Worm (Caenorhabditis elegans) whole organism, L3 larva: ENCODE results near the gene T05A8.11.
"Not testable (repeated sequence)": the region's sequence is repeated elsewhere in the genome, so short reads cannot be mapped to it uniquely, and the experiment has no call there.

Experiments
- ZK546.5 ChIP-seq: sonication (generic microtip); optimal IDR thresholded peaks from 2 replicates; lab custom pipeline; 2017; ENCODE audit warnings: missing biosample characterization, missing genetic modification characterization
- ama-1 ChIP-seq: fragments of 150-350 bp; optimal IDR thresholded peaks from 2 replicates; lab custom pipeline; 2018
- ceh-82 ChIP-seq: fragments of 150-350 bp; optimal IDR thresholded peaks from 2 replicates; lab custom pipeline; 2014; ENCODE audit warnings: missing biosample characterization, missing genetic modification characterization
- ceh-9 ChIP-seq: sonication (generic microtip); optimal IDR thresholded peaks from 2 replicates; lab custom pipeline; 2018; ENCODE audit warnings: missing biosample characterization, missing genetic modification characterization
- daf-12 ChIP-seq: fragments of 150-350 bp; optimal IDR thresholded peaks from 2 replicates; lab custom pipeline; 2014; ENCODE audit warnings: missing biosample characterization, missing genetic modification reagents, missing genetic modification characterization
- egl-27 ChIP-seq: sonication (generic microtip); optimal IDR thresholded peaks from 4 replicates; lab custom pipeline; 2017; ENCODE audit warnings: missing biosample characterization, missing genetic modification reagents, missing genetic modification characterization
- egl-5 ChIP-seq: fragments of 150-350 bp; optimal IDR thresholded peaks from 2 replicates; lab custom pipeline; 2017; ENCODE audit warnings: missing biosample characterization, missing genetic modification reagents, missing genetic modification characterization, inconsistent platforms
- elt-2 ChIP-seq: sonication (generic microtip); optimal IDR thresholded peaks from 2 replicates; lab custom pipeline; 2016; ENCODE audit warnings: missing genetic modification reagents, mild to moderate bottlenecking, missing genetic modification characterization, missing compliant biosample characterization
- elt-3 ChIP-seq, 3 experiments: fragments of 150-350 bp in 1 of 3; sonication (generic microtip) in 2 of 3; optimal IDR thresholded peaks; 2 replicates in 2 of 3; 4 replicates in 1 of 3; lab custom pipeline; 2014 to 2017; ENCODE audit warnings: missing biosample characterization in 3 of 3, missing genetic modification characterization in 3 of 3
- eor-1 ChIP-seq, 2 experiments: fragments of 150-350 bp; optimal IDR thresholded peaks; 2 replicates each; lab custom pipeline; 2014 to 2018; ENCODE audit warnings: missing biosample characterization in 2 of 2, missing genetic modification characterization in 2 of 2
- fkh-10 ChIP-seq: sonication (generic microtip); optimal IDR thresholded peaks from 2 replicates; lab custom pipeline; 2017; ENCODE audit warnings: missing biosample characterization, missing genetic modification reagents, missing genetic modification characterization
- fkh-2 ChIP-seq: fragments of 150-350 bp; optimal IDR thresholded peaks from 2 replicates; lab custom pipeline; 2014; ENCODE audit warnings: missing biosample characterization, missing genetic modification reagents, missing genetic modification characterization
- fos-1 ChIP-seq: fragments of 150-350 bp; optimal IDR thresholded peaks from 2 replicates; lab custom pipeline; 2014; ENCODE audit warnings: missing biosample characterization, missing genetic modification characterization
- hmg-11 ChIP-seq: sonication (generic microtip); optimal IDR thresholded peaks from 2 replicates; lab custom pipeline; 2016; ENCODE audit warnings: missing genetic modification characterization, missing compliant biosample characterization
- lsy-12 ChIP-seq: sonication (generic microtip); optimal IDR thresholded peaks from 2 replicates; lab custom pipeline; 2016; ENCODE audit warnings: mild to moderate bottlenecking, missing genetic modification characterization, missing compliant biosample characterization
- mdl-1 ChIP-seq: fragments of 150-350 bp; optimal IDR thresholded peaks from 2 replicates; lab custom pipeline; 2014; ENCODE audit warnings: missing biosample characterization, missing genetic modification characterization
- nfya-1 ChIP-seq: sonication (generic microtip); optimal IDR thresholded peaks from 2 replicates; lab custom pipeline; 2017; ENCODE audit warnings: missing genetic modification characterization, mild to moderate bottlenecking, missing compliant biosample characterization, antibody characterized with exemption, moderate library complexity; ENCODE audit not compliant: insufficient read depth
- nhr-11 ChIP-seq: fragments of 150-350 bp; optimal IDR thresholded peaks from 2 replicates; lab custom pipeline; 2014; ENCODE audit warnings: missing biosample characterization, missing genetic modification characterization
- nhr-237 ChIP-seq: fragments of 150-350 bp; optimal IDR thresholded peaks from 2 replicates; lab custom pipeline; 2014; ENCODE audit warnings: missing biosample characterization, missing genetic modification characterization
- nhr-25 ChIP-seq: sonication (generic microtip); optimal IDR thresholded peaks from 2 replicates; lab custom pipeline; 2017; ENCODE audit warnings: missing biosample characterization, missing genetic modification characterization
- nhr-76 ChIP-seq: fragments of 150-350 bp; sonication (generic microtip); optimal IDR thresholded peaks from 5 replicates; lab custom pipeline; 2014; ENCODE audit warnings: missing biosample characterization, missing genetic modification characterization
- nhr-77 ChIP-seq: fragments of 150-350 bp; optimal IDR thresholded peaks from 2 replicates; lab custom pipeline; 2014; ENCODE audit warnings: missing biosample characterization, missing genetic modification characterization
- pqm-1 ChIP-seq: fragments of 150-350 bp; optimal IDR thresholded peaks from 2 replicates; lab custom pipeline; 2017; ENCODE audit warnings: missing biosample characterization, missing genetic modification characterization, inconsistent platforms
- sea-2 ChIP-seq: fragments of 150-350 bp; sonication (generic microtip); optimal IDR thresholded peaks from 4 replicates; lab custom pipeline; 2014; ENCODE audit warnings: missing biosample characterization, missing genetic modification reagents, missing genetic modification characterization
- skn-1 ChIP-seq: fragments of 150-350 bp; optimal IDR thresholded peaks from 2 replicates; lab custom pipeline; 2014; ENCODE audit warnings: missing biosample characterization, missing genetic modification characterization
- tbx-2 ChIP-seq: sonication (generic microtip); optimal IDR thresholded peaks from 2 replicates; lab custom pipeline; 2016; ENCODE audit warnings: mild to moderate bottlenecking, missing genetic modification characterization, missing compliant biosample characterization
- unc-39 ChIP-seq: sonication (generic microtip); optimal IDR thresholded peaks from 4 replicates; lab custom pipeline; 2017; ENCODE audit warnings: missing biosample characterization, missing genetic modification characterization
- unc-62 ChIP-seq: fragments of 150-350 bp; sonication (generic microtip); optimal IDR thresholded peaks from 4 replicates; lab custom pipeline; 2014; ENCODE audit warnings: missing biosample characterization, missing genetic modification reagents, missing genetic modification characterization
- zag-1 ChIP-seq: fragments of 150-350 bp; optimal IDR thresholded peaks from 2 replicates; lab custom pipeline; 2014; ENCODE audit warnings: missing biosample characterization, missing genetic modification characterization
- ztf-11 ChIP-seq: fragments of 150-350 bp; optimal IDR thresholded peaks from 2 replicates; lab custom pipeline; 2014; ENCODE audit warnings: missing biosample characterization, missing genetic modification characterization
- ztf-4 ChIP-seq: fragments of 150-350 bp; optimal IDR thresholded peaks from 2 replicates; lab custom pipeline; 2014; ENCODE audit warnings: missing biosample characterization, missing genetic modification characterization

T05A8.11 gene

ce11 chrII:2702757-2703156 lies 22.7 kb downstream of the T05A8.11 start, which contains the start of gene sri-60:
Gene sri-60, minus strand, starts transcription at chrII:2702857.
- no peak for TF ChIP-seq nhr-237 (tag; lab: Kevin White, UChicago)
- TF ChIP-seq fkh-2: no peak
- no peak for TF ChIP-seq daf-12
- TF ChIP-seq ztf-11 (tag; lab: Kevin White, UChicago): no peak
- TF ChIP-seq ZK546.5 (tag; lab: Kevin White, UChicago): no peak
- TF ChIP-seq zag-1 (tag; lab: Kevin White, UChicago): no peak
- no peak for TF ChIP-seq hmg-11 (tag; lab: Kevin White, UChicago)
- no peak for TF ChIP-seq elt-3 (tag; optimal IDR thresholded peaks at IDR 0.05; lab: Kevin White, UChicago)
- no peak for TF ChIP-seq nfya-1 (tag; lab: Kevin White, UChicago)
- TF ChIP-seq tbx-2 (tag; lab: Kevin White, UChicago): no peak
- no peak for TF ChIP-seq nhr-77
- no peak for TF ChIP-seq ceh-82 (tag; lab: Kevin White, UChicago)
- TF ChIP-seq nhr-11 (tag; lab: Kevin White, UChicago): no peak
- TF ChIP-seq pqm-1 (tag; lab: Kevin White, UChicago): no peak
- no peak for TF ChIP-seq nhr-25 (tag; lab: Kevin White, UChicago)
- TF ChIP-seq ceh-9: no peak
- TF ChIP-seq lsy-12 (tag; lab: Kevin White, UChicago): no peak
- no peak for TF ChIP-seq nhr-76
- no peak for TF ChIP-seq fos-1 (tag; lab: Kevin White, UChicago)
- TF ChIP-seq egl-5 (tag; lab: Kevin White, UChicago): no peak

ce11 chrII:2700229-2700628 lies 25.2 kb downstream of the T05A8.11 start, which contains the start of gene sri-61:
Gene sri-61, minus strand, starts transcription at chrII:2700329.
- TF ChIP-seq ztf-4 (tag; lab: Kevin White, UChicago): no peak
- no peak for TF ChIP-seq fkh-10 (GFP tag; lab: Kevin White, UChicago)
- TF ChIP-seq, all 47 proteins: peak for 0

- TF ChIP-seq fkh-2 (no peak), ZK546.5 (tag; lab: Kevin White, UChicago) (no peak), lsy-12 (tag; lab: Kevin White, UChicago) (no peak)
These were observed 27.1 kb downstream of the T05A8.11 start, which contains the start of gene sri-62 for ce11 chrII:2698378-2698777. Gene sri-62, minus strand, starts transcription at chrII:2698478.

- peak; percentile 56 for TF ChIP-seq fkh-10 (GFP tag; lab: Kevin White, UChicago)
- TF ChIP-seq eor-1 (tag; optimal IDR thresholded peaks at IDR 0.05; lab: Kevin White, UChicago): no peak
These were observed 30.4 kb downstream of the T05A8.11 start for ce11 chrII:2695079-2695478.

ce11 chrII:2692476-2692875 lies 33.0 kb downstream of the T05A8.11 start, which contains the start of gene set-11:
Gene set-11, minus strand, starts transcription at chrII:2692576.
- no peak for TF ChIP-seq ama-1 (lab: Kevin White, UChicago)
- no peak for TF ChIP-seq ceh-82 (tag; lab: Kevin White, UChicago)
- TF ChIP-seq sea-2 (GFP tag; lab: Kevin White, UChicago): no peak
- TF ChIP-seq elt-2 (tag; lab: Kevin White, UChicago): no peak

ce11 chrII:2690080-2690479 lies 35.4 kb downstream of the T05A8.11 start, which contains the start of gene nspf-3:
Gene nspf-3, minus strand, starts transcription at chrII:2690180.
- no peak for TF ChIP-seq ama-1 (lab: Kevin White, UChicago)
- no peak for TF ChIP-seq skn-1 (tag; lab: Kevin White, UChicago)
- TF ChIP-seq unc-62 (GFP tag; lab: Kevin White, UChicago): no peak
- no peak for TF ChIP-seq unc-39
- no peak for TF ChIP-seq ZK546.5 (tag; lab: Kevin White, UChicago)
- no peak for TF ChIP-seq daf-12
- TF ChIP-seq nhr-25 (tag; lab: Kevin White, UChicago): no peak
- no peak for TF ChIP-seq egl-27 (tag; lab: Kevin White, UChicago)
- no peak for TF ChIP-seq nhr-11 (tag; lab: Kevin White, UChicago)

ce11 chrII:2688616-2689015 lies 36.8 kb downstream of the T05A8.11 start, which contains the start of gene nspf-2:
Gene nspf-2, plus strand, starts transcription at chrII:2688916.
- TF ChIP-seq ceh-82, mdl-1, ztf-4 (tag; lab: Kevin White, UChicago): not testable (repeated sequence)
